Fruit fly (Drosophila melanogaster): ENCODE results near the gene Syx18.
A peak's percentile ranks its signal among the peaks of the same experiment; 100 is the strongest.

Gene Syx18

dm6 chr3R:24596881-24597280 lies 28.5 kb downstream of the Syx18 start:
- TF ChIP-seq GATAd (GFP tag; optimal IDR thresholded peaks at IDR 0.05) (no peak), ey (GFP tag; optimal IDR thresholded peaks at IDR 0.05) (no peak), CG9705 (GFP tag; optimal IDR thresholded peaks at IDR 0.05) (no peak), Dfd (GFP tag; optimal IDR thresholded peaks at IDR 0.05) (no peak)

dm6 chr3R:24595330-24596114 lies 29.8 kb downstream of the Syx18 start:
- no peak for TF ChIP-seq rgr (GFP tag; optimal IDR thresholded peaks at IDR 0.05)
- no peak for TF ChIP-seq fru (GFP tag; optimal IDR thresholded peaks at IDR 0.05)
- no peak for TF ChIP-seq h (GFP tag; optimal IDR thresholded peaks at IDR 0.05)
- TF ChIP-seq Vsx2 (GFP tag; optimal IDR thresholded peaks at IDR 0.05; ENCODE audit: partially characterized antibody) = no peak
- TF ChIP-seq Rel (GFP tag; optimal IDR thresholded peaks at IDR 0.05) = no peak
- no peak for TF ChIP-seq Rel (tag; optimal IDR thresholded peaks at IDR 0.05)
- no peak for TF ChIP-seq ey (GFP tag; optimal IDR thresholded peaks at IDR 0.05)
- TF ChIP-seq foxo (GFP tag; optimal IDR thresholded peaks at IDR 0.05) = no peak
- TF ChIP-seq usp (GFP tag; optimal IDR thresholded peaks at IDR 0.05) = no peak
- no peak for TF ChIP-seq woc (GFP tag; optimal IDR thresholded peaks at IDR 0.05)
- TF ChIP-seq br (GFP tag; optimal IDR thresholded peaks at IDR 0.05) = no peak
- TF ChIP-seq lola (GFP tag; optimal IDR thresholded peaks at IDR 0.05) = no peak
- no peak for TF ChIP-seq Dfd (GFP tag; optimal IDR thresholded peaks at IDR 0.05)
- no peak for TF ChIP-seq brk (GFP tag; optimal IDR thresholded peaks at IDR 0.05)

DNA sequence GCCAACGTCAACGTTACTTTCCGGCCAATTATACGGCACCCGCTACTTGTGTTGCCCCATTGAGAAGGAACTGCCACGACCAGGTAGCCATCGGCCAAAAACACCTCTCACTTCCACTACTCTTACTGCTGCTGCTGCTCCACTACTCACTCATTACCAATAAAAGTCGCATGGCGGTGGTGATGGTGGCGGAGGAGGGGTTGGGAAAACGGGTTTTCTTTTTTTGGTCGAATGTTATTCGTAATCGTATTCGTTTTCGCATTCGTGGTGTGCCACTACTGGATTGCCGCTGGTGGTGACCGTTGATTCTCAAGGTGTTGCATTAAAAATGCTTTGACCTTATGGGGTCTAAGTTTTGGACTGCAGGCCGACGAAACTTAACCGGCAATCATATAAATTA lies 31.6 kb downstream of the Syx18 start:
- peak; percentile 58 for TF ChIP-seq Dif (GFP tag; optimal IDR thresholded peaks at IDR 0.05; ENCODE audit: partially characterized antibody)
- TF ChIP-seq br (GFP tag; optimal IDR thresholded peaks at IDR 0.05) = no peak
- no peak for TF ChIP-seq ey (GFP tag; optimal IDR thresholded peaks at IDR 0.05)
- TF ChIP-seq woc (GFP tag; optimal IDR thresholded peaks at IDR 0.05) = no peak
- no peak for TF ChIP-seq GATAd (GFP tag; optimal IDR thresholded peaks at IDR 0.05)
- TF ChIP-seq N (GFP tag; optimal IDR thresholded peaks at IDR 0.05) = no peak
- TF ChIP-seq psq (GFP tag; optimal IDR thresholded peaks at IDR 0.05) = peak; percentile 28
- TF ChIP-seq Vsx2 (GFP tag; optimal IDR thresholded peaks at IDR 0.05; ENCODE audit: partially characterized antibody) = peak; percentile 74
- TF ChIP-seq Rel (GFP tag; optimal IDR thresholded peaks at IDR 0.05) = no peak
- no peak for TF ChIP-seq Rel (tag; optimal IDR thresholded peaks at IDR 0.05)
- TF ChIP-seq rgr (GFP tag; optimal IDR thresholded peaks at IDR 0.05) = no peak
- no peak for TF ChIP-seq dl (GFP tag; optimal IDR thresholded peaks at IDR 0.05; ENCODE audit: insufficient read depth in 1 of 2, partially characterized antibody in 2 of 2)

dm6 chr3R:24590276-24590675 lies 35.1 kb downstream of the Syx18 start:
- TF ChIP-seq HLH106 (tag; optimal IDR thresholded peaks at IDR 0.05) (no peak), br (GFP tag; optimal IDR thresholded peaks at IDR 0.05) (no peak), N (GFP tag; optimal IDR thresholded peaks at IDR 0.05) (no peak), GATAd (GFP tag; optimal IDR thresholded peaks at IDR 0.05) (no peak), Hnf4 (GFP tag; optimal IDR thresholded peaks at IDR 0.05) (no peak), woc (GFP tag; optimal IDR thresholded peaks at IDR 0.05) (no peak), Sp1 (GFP tag; optimal IDR thresholded peaks at IDR 0.05) (no peak), Hr83 (GFP tag; optimal IDR thresholded peaks at IDR 0.05; ENCODE audit: poor library complexity, severe bottlenecking) (no peak), Vsx2 (GFP tag; optimal IDR thresholded peaks at IDR 0.05; ENCODE audit: partially characterized antibody) (no peak), tai (GFP tag; optimal IDR thresholded peaks at IDR 0.05) (no peak), Dif (GFP tag; optimal IDR thresholded peaks at IDR 0.05; ENCODE audit: partially characterized antibody) (no peak), Myc (optimal IDR thresholded peaks at IDR 0.05) (no peak), Jra (GFP tag; optimal IDR thresholded peaks at IDR 0.05) (no peak), CG9705 (GFP tag; optimal IDR thresholded peaks at IDR 0.05) (no peak), dl (GFP tag; optimal IDR thresholded peaks at IDR 0.05; ENCODE audit: insufficient read depth in 1 of 2, partially characterized antibody in 2 of 2) (no peak), Dfd (GFP tag; optimal IDR thresholded peaks at IDR 0.05) (peak; percentile 40), usp (GFP tag; optimal IDR thresholded peaks at IDR 0.05) (no peak), Rel (GFP tag; optimal IDR thresholded peaks at IDR 0.05) (no peak), Rel (tag; optimal IDR thresholded peaks at IDR 0.05) (peak; percentile 4)

DNA sequence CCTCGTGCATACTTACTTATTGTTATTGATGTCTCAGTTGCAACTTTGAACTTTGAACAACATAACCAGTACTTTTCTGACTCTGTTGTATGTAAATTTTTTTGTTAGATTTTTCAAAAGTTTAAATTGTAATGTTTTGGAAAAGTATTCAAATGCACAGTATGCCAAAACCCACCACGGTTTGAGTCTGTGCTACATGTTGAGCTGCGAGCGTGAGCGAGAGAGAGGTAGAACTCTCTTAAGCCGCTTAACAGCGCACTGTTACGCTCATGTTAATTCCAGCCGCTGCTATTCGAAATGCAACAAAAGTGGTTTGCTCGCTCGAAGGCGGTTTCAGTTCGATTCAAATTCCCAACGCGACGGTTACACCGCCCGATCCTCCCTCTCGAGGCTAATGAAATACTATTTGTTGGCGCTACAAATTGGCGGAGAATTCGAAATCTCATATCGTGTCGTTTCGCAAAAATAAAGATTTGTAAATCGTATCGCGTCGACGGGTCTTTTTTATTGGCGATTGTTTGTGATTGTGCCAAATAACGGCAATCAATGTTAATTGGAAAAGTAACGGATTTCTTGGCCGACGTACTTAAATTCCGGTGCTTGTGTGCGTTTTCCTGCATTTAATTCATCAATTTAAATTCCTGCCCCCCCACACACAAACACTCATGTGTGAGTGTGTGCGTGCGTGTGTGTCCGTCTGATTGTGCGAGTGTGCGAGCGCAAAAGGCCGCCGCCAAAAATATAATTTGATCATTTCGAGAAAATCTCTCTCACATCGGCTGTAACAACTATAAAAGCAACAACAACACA lies 36.3 kb downstream of the Syx18 start:
- TF ChIP-seq Vsx2 (GFP tag; optimal IDR thresholded peaks at IDR 0.05; ENCODE audit: partially characterized antibody) (no peak), CG32264 (GFP tag; optimal IDR thresholded peaks at IDR 0.05) (no peak), sage (GFP tag; optimal IDR thresholded peaks at IDR 0.05) (no peak), ey (GFP tag; optimal IDR thresholded peaks at IDR 0.05) (no peak), rgr (GFP tag; optimal IDR thresholded peaks at IDR 0.05) (no peak), N (GFP tag; optimal IDR thresholded peaks at IDR 0.05) (no peak), HLH106 (tag; optimal IDR thresholded peaks at IDR 0.05) (no peak), Dif (GFP tag; optimal IDR thresholded peaks at IDR 0.05; ENCODE audit: partially characterized antibody) (peak; percentile 12), GATAd (GFP tag; optimal IDR thresholded peaks at IDR 0.05) (no peak), Hr83 (GFP tag; optimal IDR thresholded peaks at IDR 0.05; ENCODE audit: poor library complexity, severe bottlenecking) (peak; percentile 15), Hnf4 (GFP tag; optimal IDR thresholded peaks at IDR 0.05) (no peak), Sp1 (GFP tag; optimal IDR thresholded peaks at IDR 0.05) (peak; percentile 9), dmrt93B (GFP tag; optimal IDR thresholded peaks at IDR 0.05) (no peak), psq (GFP tag; optimal IDR thresholded peaks at IDR 0.05) (no peak), Rel (GFP tag; optimal IDR thresholded peaks at IDR 0.05) (no peak), Rel (tag; optimal IDR thresholded peaks at IDR 0.05) (peak; percentile 10), tai (GFP tag; optimal IDR thresholded peaks at IDR 0.05) (no peak), pan (optimal IDR thresholded peaks at IDR 0.05) (no peak), br (GFP tag; optimal IDR thresholded peaks at IDR 0.05) (no peak), Dfd (GFP tag; optimal IDR thresholded peaks at IDR 0.05) (no peak)
